Worm (Caenorhabditis elegans): ENCODE results near the gene tdo-2.

tdo-2 gene

DNA sequence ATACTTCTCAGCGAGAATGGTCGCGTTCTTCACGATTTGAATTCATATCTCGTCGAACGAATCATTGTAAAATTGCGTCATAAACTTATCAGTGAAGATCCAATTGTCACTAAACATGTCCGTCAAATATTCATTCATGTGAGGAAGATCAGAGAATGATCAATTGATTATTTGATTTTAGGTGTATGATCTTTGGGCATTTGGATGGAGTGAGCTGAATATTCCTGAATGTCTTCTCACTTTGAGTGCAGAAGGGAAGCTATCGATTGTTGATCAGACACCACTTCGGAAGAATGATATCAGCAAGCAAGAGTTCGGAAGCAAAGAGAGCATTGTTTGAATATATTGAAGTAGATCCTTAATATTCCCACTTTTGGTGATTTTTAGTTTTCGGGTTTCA, 45.5 kb downstream of the tdo-2 start (continued):
- TF ChIP-seq zag-1 (tag; optimal IDR thresholded peaks at IDR 0.05), result no peak
- no peak for TF ChIP-seq mdl-1 (tag; optimal IDR thresholded peaks at IDR 0.05)
- no peak for TF ChIP-seq ZK546.5 (tag; optimal IDR thresholded peaks at IDR 0.05)
- TF ChIP-seq pha-4 (tag; optimal IDR thresholded peaks at IDR 0.05), result no peak
- peak; percentile 48 for TF ChIP-seq jun-1 (tag; optimal IDR thresholded peaks at IDR 0.05)
- no peak for TF ChIP-seq lin-39 (tag; optimal IDR thresholded peaks at IDR 0.05)
- TF ChIP-seq nhr-12 (tag; optimal IDR thresholded peaks at IDR 0.05), result no peak
- no peak for TF ChIP-seq nhr-28 (tag; optimal IDR thresholded peaks at IDR 0.05)
- TF ChIP-seq snpc-4 (tag; optimal IDR thresholded peaks at IDR 0.05), result no peak
- no peak for TF ChIP-seq ceh-28 (tag; optimal IDR thresholded peaks at IDR 0.05)
- no peak for TF ChIP-seq R02D3.7 (tag; optimal IDR thresholded peaks at IDR 0.05)
- no peak for TF ChIP-seq ceh-9 (tag; optimal IDR thresholded peaks at IDR 0.05)
- peak; percentile 64 for TF ChIP-seq nhr-25 (tag; optimal IDR thresholded peaks at IDR 0.05)
- peak; percentile 5 for TF ChIP-seq nhr-76 (tag; optimal IDR thresholded peaks at IDR 0.05)
- TF ChIP-seq nhr-43 (tag; optimal IDR thresholded peaks at IDR 0.05; ENCODE audit: poor library complexity, severe bottlenecking), result peak; percentile 92
- TF ChIP-seq nhr-77 (tag; optimal IDR thresholded peaks at IDR 0.05), result no peak
- no peak for TF ChIP-seq lin-15B (tag; optimal IDR thresholded peaks at IDR 0.05)
- peak; percentile 96 for TF ChIP-seq ama-1 (optimal IDR thresholded peaks at IDR 0.05)
- TF ChIP-seq pqm-1 (tag; optimal IDR thresholded peaks at IDR 0.05), result peak; percentile 8
- no peak for TF ChIP-seq ceh-16 (tag; optimal IDR thresholded peaks at IDR 0.05)
- peak; percentile 5 for TF ChIP-seq fos-1 (tag; optimal IDR thresholded peaks at IDR 0.05)
- no peak for TF ChIP-seq eor-1 (tag; optimal IDR thresholded peaks at IDR 0.05)
- TF ChIP-seq elt-3 (tag; optimal IDR thresholded peaks at IDR 0.05), result peak; percentile 17 to 83 (median 76)

DNA sequence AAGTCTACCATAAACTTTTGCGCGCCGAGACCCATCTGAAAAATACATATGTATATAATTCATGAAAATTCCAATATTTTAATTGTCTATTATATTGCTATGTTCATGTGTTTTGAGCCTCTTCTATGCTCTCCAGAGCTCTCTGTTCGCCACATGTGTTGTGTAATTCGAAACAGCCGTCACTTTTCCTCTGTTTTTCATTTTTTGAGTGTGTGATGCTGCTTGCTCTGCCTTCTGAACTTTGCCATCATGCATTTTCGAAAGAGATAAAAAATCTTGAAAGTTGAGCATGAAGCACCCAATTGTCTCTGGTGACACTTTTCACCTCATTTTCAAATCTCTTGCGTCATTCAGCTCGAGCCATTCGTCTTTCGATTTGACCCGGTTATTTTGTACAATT, 47.5 kb downstream of the tdo-2 start:
- TF ChIP-seq sea-2 (GFP tag; optimal IDR thresholded peaks at IDR 0.05) (no peak), ztf-11 (tag; optimal IDR thresholded peaks at IDR 0.05) (no peak), unc-39 (tag; optimal IDR thresholded peaks at IDR 0.05) (no peak), egl-5 (tag; optimal IDR thresholded peaks at IDR 0.05) (peak; percentile 49), nhr-77 (tag; optimal IDR thresholded peaks at IDR 0.05) (no peak), elt-3 (tag; optimal IDR thresholded peaks at IDR 0.05) (no peak), lin-39 (tag; optimal IDR thresholded peaks at IDR 0.05) (no peak), nhr-76 (tag; optimal IDR thresholded peaks at IDR 0.05) (no peak), fkh-2 (tag; optimal IDR thresholded peaks at IDR 0.05) (no peak)

DNA sequence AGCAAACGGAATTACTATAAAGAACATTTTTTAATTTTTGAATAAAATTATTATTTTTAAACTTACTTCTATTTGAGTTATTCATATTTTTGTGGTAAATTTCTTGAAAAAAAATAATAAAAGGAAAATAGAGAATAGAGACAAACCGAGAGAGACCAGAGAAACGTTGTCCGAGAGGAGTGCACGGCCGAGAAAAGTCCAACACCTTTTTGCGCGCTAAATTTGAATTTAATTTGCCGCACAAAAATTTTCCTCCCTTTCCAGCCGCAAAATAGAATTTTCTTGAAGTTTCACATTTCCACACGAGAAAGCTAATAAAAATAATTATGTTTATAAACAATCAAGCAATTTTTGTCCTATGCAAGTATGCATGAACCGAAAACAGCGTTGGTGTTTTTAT, 48.0 kb downstream of the tdo-2 start, which contains the start of the genes F01F1.11 and F01F1.3:
Gene F01F1.11 (minus strand): TSS at position 118 of the 400 bp plus-strand sequence.
Gene F01F1.3 (plus strand): TSS at position 179 of the 400 bp plus-strand sequence.
- TF ChIP-seq hmg-11 (tag; optimal IDR thresholded peaks at IDR 0.05) (peak; percentile 3), nhr-28 (tag; optimal IDR thresholded peaks at IDR 0.05) (no peak), lin-39 (tag; optimal IDR thresholded peaks at IDR 0.05) (peak; percentile 26), pha-4 (tag; optimal IDR thresholded peaks at IDR 0.05) (peak; percentile 91), elt-1 (tag; optimal IDR thresholded peaks at IDR 0.05) (no peak), pqm-1 (tag; optimal IDR thresholded peaks at IDR 0.05) (peak; percentile 28), egl-27 (tag; optimal IDR thresholded peaks at IDR 0.05) (no peak), nhr-76 (tag; optimal IDR thresholded peaks at IDR 0.05) (no peak), ceh-16 (tag; optimal IDR thresholded peaks at IDR 0.05) (no peak), sea-2 (GFP tag; optimal IDR thresholded peaks at IDR 0.05) (no peak), nhr-67 (tag; optimal IDR thresholded peaks at IDR 0.05) (no peak), nfya-1 (tag; optimal IDR thresholded peaks at IDR 0.05; ENCODE audit: insufficient read depth) (peak; percentile 80), lin-15B (tag; optimal IDR thresholded peaks at IDR 0.05) (peak; percentile 69), aly-2 (tag; optimal IDR thresholded peaks at IDR 0.05) (no peak), skn-1 (tag; optimal IDR thresholded peaks at IDR 0.05) (no peak), fkh-2 (tag; optimal IDR thresholded peaks at IDR 0.05) (no peak), R02D3.7 (tag; optimal IDR thresholded peaks at IDR 0.05) (peak; percentile 67), eor-1 (tag; optimal IDR thresholded peaks at IDR 0.05) (no peak), nhr-23 (tag; optimal IDR thresholded peaks at IDR 0.05) (peak; percentile 84), nhr-25 (tag; optimal IDR thresholded peaks at IDR 0.05) (peak; percentile 62), mml-1 (tag; optimal IDR thresholded peaks at IDR 0.05) (no peak), nhr-237 (tag; optimal IDR thresholded peaks at IDR 0.05) (no peak), unc-62 (GFP tag; optimal IDR thresholded peaks at IDR 0.05) (no peak), zag-1 (tag; optimal IDR thresholded peaks at IDR 0.05) (no peak), ztf-4 (tag; optimal IDR thresholded peaks at IDR 0.05) (no peak), elt-3 (tag; optimal IDR thresholded peaks at IDR 0.05) (no peak), nhr-43 (tag; optimal IDR thresholded peaks at IDR 0.05; ENCODE audit: poor library complexity, severe bottlenecking) (peak; percentile 85), elt-2 (tag; optimal IDR thresholded peaks at IDR 0.05) (peak; percentile 13), egl-5 (tag; optimal IDR thresholded peaks at IDR 0.05) (no peak), jun-1 (tag; optimal IDR thresholded peaks at IDR 0.05) (peak; percentile 3), nhr-11 (tag; optimal IDR thresholded peaks at IDR 0.05) (no peak), ceh-28 (tag; optimal IDR thresholded peaks at IDR 0.05) (peak; percentile 22), fos-1 (tag; optimal IDR thresholded peaks at IDR 0.05) (no peak), lsy-12 (tag; optimal IDR thresholded peaks at IDR 0.05) (peak; percentile 73), ZK546.5 (tag; optimal IDR thresholded peaks at IDR 0.05) (no peak), snpc-4 (tag; optimal IDR thresholded peaks at IDR 0.05) (peak; percentile 32)

Data from whole organism, L3 larva.